Worm (Caenorhabditis elegans): ENCODE data around the gene zyg-12.
"Not testable (repeated sequence)": the region's sequence is repeated elsewhere in the genome, so short reads cannot be mapped to it uniquely, and the experiment has no call there.

The zyg-12 gene

ce11 chrII:4925198-4925764, 24.4 kb upstream of the zyg-12 start, which contains the start of gene aagr-2 (continued):
- TF ChIP-seq nhr-90 (tag; optimal IDR thresholded peaks at IDR 0.05; ENCODE audit: poor library complexity) (peak; percentile 51), nhr-12 (tag; optimal IDR thresholded peaks at IDR 0.05) (no peak), zip-4 (GFP tag; optimal IDR thresholded peaks at IDR 0.05) (no peak), hlh-4 (tag; optimal IDR thresholded peaks at IDR 0.05) (no peak), egl-27 (tag; optimal IDR thresholded peaks at IDR 0.05) (no peak), unc-30 (tag; optimal IDR thresholded peaks at IDR 0.05) (no peak), ztf-4 (tag; optimal IDR thresholded peaks at IDR 0.05) (no peak), tbx-2 (tag; optimal IDR thresholded peaks at IDR 0.05) (no peak), pax-3 (tag; optimal IDR thresholded peaks at IDR 0.05) (peak; percentile 13), jun-1 (tag; optimal IDR thresholded peaks at IDR 0.05) (peak; percentile 19), unc-130 (tag; optimal IDR thresholded peaks at IDR 0.05) (no peak), ets-5 (GFP tag; IDR thresholded peaks at IDR 0.05) (no peak), ztf-11 (tag; optimal IDR thresholded peaks at IDR 0.05) (no peak)

- TF ChIP-seq aly-2 (tag; optimal IDR thresholded peaks at IDR 0.05): no peak
- no peak for TF ChIP-seq nhr-47 (tag; optimal IDR thresholded peaks at IDR 0.05)
- no peak for TF ChIP-seq blmp-1 (tag; optimal IDR thresholded peaks at IDR 0.05)
- TF ChIP-seq nhr-11 (tag; optimal IDR thresholded peaks at IDR 0.05): no peak
- no peak for TF ChIP-seq fkh-4 (tag; optimal IDR thresholded peaks at IDR 0.05; ENCODE audit: borderline replicate concordance)
- TF ChIP-seq ceh-82 (tag; optimal IDR thresholded peaks at IDR 0.05): no peak
- TF ChIP-seq hpl-2 (GFP tag; optimal IDR thresholded peaks at IDR 0.05): no peak
- TF ChIP-seq vab-15 (tag; optimal IDR thresholded peaks at IDR 0.05): no peak
- TF ChIP-seq pqm-1 (tag; optimal IDR thresholded peaks at IDR 0.05): no peak
Measured at ce11 chrII:4931286-4931685, 18.4 kb upstream of the zyg-12 start.

- not testable (repeated sequence) for TF ChIP-seq C04F5.9, zag-1, irx-1 (tag; optimal IDR thresholded peaks at IDR 0.05)
Measured at ce11 chrII:4932727-4933126, 17.0 kb upstream of the zyg-12 start, which contains the start of gene msp-152. msp-152 (plus strand) TSS chrII:4933027.

ce11 chrII:4934954-4935353, 14.7 kb upstream of the zyg-12 start, which contains the start of gene gst-30:
gst-30 (minus strand) TSS chrII:4935054.
- TF ChIP-seq grh-1 (GFP tag; IDR thresholded peaks at IDR 0.05): no peak
- peak; percentile 35 for TF ChIP-seq skn-1 (tag; optimal IDR thresholded peaks at IDR 0.05)
- no peak for TF ChIP-seq unc-30 (tag; optimal IDR thresholded peaks at IDR 0.05)
- no peak for TF ChIP-seq ztf-11 (tag; optimal IDR thresholded peaks at IDR 0.05)

- TF ChIP-seq lin-35 (GFP tag; optimal IDR thresholded peaks at IDR 0.05) (peak in 1 of 2 experiments; percentile 29), unc-98 (GFP tag; IDR thresholded peaks at IDR 0.05) (no peak), lsy-2 (tag; optimal IDR thresholded peaks at IDR 0.05) (peak in 1 of 2 experiments; percentile 36), tbx-2 (tag; optimal IDR thresholded peaks at IDR 0.05) (no peak), egl-27 (tag; optimal IDR thresholded peaks at IDR 0.05) (no peak), dpl-1 (GFP tag; optimal IDR thresholded peaks at IDR 0.05) (peak in 1 of 3 experiments; percentile 16), dsc-1 (tag; optimal IDR thresholded peaks at IDR 0.05) (no peak), efl-1 (optimal IDR thresholded peaks at IDR 0.05) (peak; percentile 10 to 33), efl-1 (GFP tag; optimal IDR thresholded peaks at IDR 0.05 in 1 of 2) (peak in 1 of 2 experiments; percentile 23), fos-1 (tag; optimal IDR thresholded peaks at IDR 0.05) (no peak), zag-1 (tag; optimal IDR thresholded peaks at IDR 0.05) (no peak)
Measured at ce11 chrII:4935518-4935917, 14.2 kb upstream of the zyg-12 start, which contains the start of gene ZK546.5. ZK546.5 (plus strand) TSS chrII:4935818.
